Worm (Caenorhabditis elegans) whole organism, L3 larva: Measurements from ENCODE around the gene K06A4.2.

Experiments
- aly-2 ChIP-seq: fragments of 150-350 bp; optimal IDR thresholded peaks from 2 replicates; lab custom pipeline; 2014; ENCODE audit warnings: missing biosample characterization, missing genetic modification characterization
- ama-1 ChIP-seq: fragments of 150-350 bp; optimal IDR thresholded peaks from 2 replicates; lab custom pipeline; 2018
- ceh-16 ChIP-seq: sonication (generic microtip); optimal IDR thresholded peaks from 2 replicates; lab custom pipeline; 2017; ENCODE audit warnings: missing biosample characterization, missing genetic modification characterization
- mdl-1 ChIP-seq: fragments of 150-350 bp; optimal IDR thresholded peaks from 2 replicates; lab custom pipeline; 2014; ENCODE audit warnings: missing biosample characterization, missing genetic modification characterization
- nhr-237 ChIP-seq: fragments of 150-350 bp; optimal IDR thresholded peaks from 2 replicates; lab custom pipeline; 2014; ENCODE audit warnings: missing biosample characterization, missing genetic modification characterization
- snpc-4 ChIP-seq: fragments of 150-350 bp; optimal IDR thresholded peaks from 2 replicates; lab custom pipeline; 2014; ENCODE audit warnings: missing biosample characterization, missing genetic modification characterization
- zag-1 ChIP-seq: fragments of 150-350 bp; optimal IDR thresholded peaks from 2 replicates; lab custom pipeline; 2014; ENCODE audit warnings: missing biosample characterization, missing genetic modification characterization

- TF ChIP-seq nhr-237 (tag; lab: Kevin White, UChicago) (no peak), mdl-1 (tag; lab: Kevin White, UChicago) (no peak), ceh-16 (tag; lab: Kevin White, UChicago) (no peak), zag-1 (no peak), snpc-4 (tag; lab: Kevin White, UChicago) (no peak), ama-1 (lab: Kevin White, UChicago) (no peak), aly-2 (no peak)
Measured at ce11 chrV:9443748-9444147, 40.3 kb upstream of the K06A4.2 start, which contains the start of gene wdr-62.
